Fruit fly (Drosophila melanogaster) whole organism, adult: Measurements from ENCODE around the gene CG13005.

Experiments
- CG12768 ChIP-seq: fragments of 200-800 bp; sonication (Bioruptor generic); optimal IDR thresholded peaks from 2 replicates; lab custom pipeline; 2017; ENCODE audit warnings: missing biosample characterization, missing genetic modification characterization, mild to moderate bottlenecking, moderate library complexity, missing genetic modification reagents
- CG14711 ChIP-seq: fragments of 200-800 bp; sonication (Bioruptor generic); optimal IDR thresholded peaks from 2 replicates; lab custom pipeline; 2018; ENCODE audit warnings: missing biosample characterization, mild to moderate bottlenecking, missing genetic modification characterization, moderate library complexity
- CG1620 ChIP-seq: fragments of 200-800 bp; sonication (Bioruptor generic); optimal IDR thresholded peaks from 2 replicates; lab custom pipeline; 2016; ENCODE audit warnings: missing biosample characterization, missing genetic modification characterization
- CG33017 ChIP-seq: fragments of 200-800 bp; sonication (Bioruptor generic); optimal IDR thresholded peaks from 2 replicates; lab custom pipeline; 2018; ENCODE audit warnings: missing biosample characterization, mild to moderate bottlenecking, missing genetic modification characterization, moderate library complexity
- CG5204 ChIP-seq: fragments of 200-800 bp; sonication (Bioruptor generic); optimal IDR thresholded peaks from 2 replicates; lab custom pipeline; 2016; ENCODE audit warnings: missing biosample characterization, missing genetic modification characterization
- CG7101 ChIP-seq: fragments of 200-800 bp; sonication (Bioruptor generic); optimal IDR thresholded peaks from 2 replicates; lab custom pipeline; 2018; ENCODE audit warnings: missing biosample characterization, mild to moderate bottlenecking, missing genetic modification characterization, moderate library complexity
- Clk ChIP-seq: fragments of 200-800 bp; sonication (Bioruptor generic); optimal IDR thresholded peaks from 2 replicates; lab custom pipeline; 2017; ENCODE audit warnings: missing biosample characterization, missing genetic modification characterization
- bab1 ChIP-seq: fragments of 200-800 bp; sonication (Bioruptor generic); optimal IDR thresholded peaks from 3 replicates; lab custom pipeline; 2019; ENCODE audit warnings: missing biosample characterization, mild to moderate bottlenecking, missing genetic modification characterization, moderate library complexity
- cic ChIP-seq: fragments of 200-800 bp; sonication (Bioruptor generic); optimal IDR thresholded peaks from 2 replicates; lab custom pipeline; 2017; ENCODE audit warnings: missing biosample characterization, mild to moderate bottlenecking, missing genetic modification characterization, moderate library complexity
- cnc ChIP-seq, 2 experiments: fragments of >200 bp; optimal IDR thresholded peaks; 2 replicates each; lab custom pipeline; 2017
- kay ChIP-seq: fragments of 200-800 bp; sonication (Bioruptor generic); peaks from one replicate; lab custom pipeline; 2016; ENCODE audit warnings: missing biosample characterization, missing genetic modification characterization, borderline replicate concordance
- ovo ChIP-seq: fragments of 200-800 bp; sonication (Bioruptor generic); optimal IDR thresholded peaks from 2 replicates; lab custom pipeline; 2016; ENCODE audit warnings: missing biosample characterization, missing genetic modification characterization
- pad ChIP-seq: fragments of 200-800 bp; sonication (Bioruptor generic); optimal IDR thresholded peaks from 3 replicates; lab custom pipeline; 2017; ENCODE audit warnings: missing biosample characterization, missing genetic modification characterization, mild to moderate bottlenecking, moderate library complexity, missing genetic modification reagents
- toe ChIP-seq: fragments of 200-800 bp; sonication (Bioruptor generic); optimal IDR thresholded peaks from 2 replicates; lab custom pipeline; 2016; ENCODE audit warnings: missing biosample characterization, missing genetic modification characterization

dm6 chrX:16798166-16798565, 5.3 kb upstream of the CG13005 start:
- TF ChIP-seq CG7101 (no peak), toe (GFP tag; lab: Kevin White, UChicago) (no peak), CG14711 (no peak), CG12768 (GFP tag; lab: Kevin White, UChicago) (no peak), Clk (GFP tag; lab: Kevin White, UChicago) (no peak), kay (GFP tag; lab: Kevin White, UChicago) (no peak), bab1 (GFP tag; lab: Kevin White, UChicago) (no peak), CG33017 (tag; lab: Kevin White, UChicago) (no peak), cnc (optimal IDR thresholded peaks at IDR 0.05; lab: Kevin White, UChicago) (no peak), ovo (GFP tag; lab: Kevin White, UChicago) (no peak), cic (GFP tag; lab: Kevin White, UChicago) (no peak), pad (GFP tag; lab: Kevin White, UChicago) (no peak), CG1620 (no peak), CG5204 (GFP tag; lab: Kevin White, UChicago) (no peak)
